Fruit fly (Drosophila melanogaster) whole organism: ENCODE results near the gene CG33159.

Experiments used
- pan ChIP-seq: fragments of >200 bp; optimal IDR thresholded peaks from 2 replicates; lab custom pipeline; 2017
- psq ChIP-seq: fragments of >200 bp; optimal IDR thresholded peaks from 2 replicates; lab custom pipeline; 2017
- usp ChIP-seq: fragments of >200 bp; optimal IDR thresholded peaks from 2 replicates; lab custom pipeline; 2017; ENCODE audit warnings: missing biosample characterization, missing genetic modification characterization, mixed read lengths

dm6 chr3L:3172445-3172844 is 31.8 kb downstream of the CG33159 start, which contains the start of gene CG14963:
- no peak for TF ChIP-seq psq (lab: Kevin White, UChicago)
- no peak for TF ChIP-seq usp (GFP tag; lab: Kevin White, UChicago)
- no peak for TF ChIP-seq pan
